Fruit fly (Drosophila melanogaster): ENCODE results near the gene CG12078.

DNA sequence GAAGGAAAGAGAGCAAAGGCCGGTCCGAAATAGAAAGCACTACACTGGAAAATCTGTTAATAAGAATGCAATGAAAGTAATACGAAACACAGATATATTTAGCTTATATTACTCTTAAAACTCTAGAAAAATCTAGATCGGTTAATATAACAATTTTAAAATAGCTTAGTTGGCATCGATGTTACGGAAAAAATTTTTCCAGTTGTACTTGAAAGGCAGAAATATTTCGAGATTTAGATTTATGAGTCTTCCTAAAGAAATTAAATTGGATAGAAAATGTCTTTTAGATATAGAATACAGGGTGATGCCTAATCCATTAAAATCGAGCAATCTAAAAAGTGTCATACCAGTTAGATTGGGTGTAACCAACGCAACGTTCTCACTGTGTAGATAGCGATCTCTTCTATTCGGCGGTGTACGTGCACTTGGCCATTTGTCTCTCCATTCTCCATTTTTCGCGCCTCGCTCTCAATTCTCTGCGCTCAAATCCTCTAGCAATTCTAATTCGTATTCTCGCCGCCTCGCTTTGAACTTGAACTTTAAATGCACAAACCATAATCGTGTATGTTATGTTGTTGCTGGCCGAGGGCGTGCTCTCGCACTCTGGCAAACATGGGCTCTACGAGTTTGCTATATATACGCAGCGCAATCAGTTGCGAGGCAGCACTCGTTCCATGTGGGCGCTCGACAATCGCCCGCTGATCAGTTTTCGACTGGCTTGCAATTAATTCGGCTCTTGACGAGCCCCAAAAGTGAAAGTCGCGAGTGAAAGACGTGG is 6.1 kb upstream of the CG12078 start:
- no peak for TF ChIP-seq psq (optimal IDR thresholded peaks at IDR 0.05)
- no peak for TF ChIP-seq h (optimal IDR thresholded peaks at IDR 0.05)
- no peak for TF ChIP-seq insv (optimal IDR thresholded peaks at IDR 0.05)
- no peak for TF ChIP-seq Myc (optimal IDR thresholded peaks at IDR 0.05)
- TF ChIP-seq ttk (optimal IDR thresholded peaks at IDR 0.05) = no peak
